Fruit fly (Drosophila melanogaster): ENCODE results near the gene CG3223.

The CG3223 gene

dm6 chr3R:8030151-8030899 is 21.1 kb downstream of the CG3223 start, which contains the start of the genes CG10903 and CG2747 (continued):
- TF ChIP-seq CG9609 (GFP tag; optimal IDR thresholded peaks at IDR 0.05): no peak
- peak in 1 of 3 experiments; percentile 10 for TF ChIP-seq Stat92E (GFP tag; optimal IDR thresholded peaks at IDR 0.05)
- TF ChIP-seq amos (GFP tag; IDR thresholded peaks at IDR 0.05; ENCODE audit: partially characterized antibody): peak; percentile 75
- TF ChIP-seq D (optimal IDR thresholded peaks at IDR 0.05): peak; percentile 29
- TF ChIP-seq D (GFP tag; optimal IDR thresholded peaks at IDR 0.05): no peak
- TF ChIP-seq gfzf (GFP tag; optimal IDR thresholded peaks at IDR 0.05): no peak
- no peak for TF ChIP-seq CG18011 (GFP tag; optimal IDR thresholded peaks at IDR 0.05)
- TF ChIP-seq CG13624 (GFP tag; optimal IDR thresholded peaks at IDR 0.05): peak; percentile 17
- TF ChIP-seq Sry-δ (GFP tag; optimal IDR thresholded peaks at IDR 0.05): peak; percentile 58
- no peak for TF ChIP-seq CG2875 (GFP tag; optimal IDR thresholded peaks at IDR 0.05)
- TF ChIP-seq CG10274 (GFP tag; optimal IDR thresholded peaks at IDR 0.05): no peak
- no peak for TF ChIP-seq Asciz (GFP tag; optimal IDR thresholded peaks at IDR 0.05)
- TF ChIP-seq BEAF-32 (GFP tag; optimal IDR thresholded peaks at IDR 0.05): peak; percentile 80
- peak; percentile 50 for TF ChIP-seq CG10147 (GFP tag; optimal IDR thresholded peaks at IDR 0.05)
- TF ChIP-seq slp2 (GFP tag; optimal IDR thresholded peaks at IDR 0.05): no peak
- TF ChIP-seq pb (GFP tag; optimal IDR thresholded peaks at IDR 0.05): no peak
- no peak for TF ChIP-seq fd96Cb (tag; optimal IDR thresholded peaks at IDR 0.05)
- TF ChIP-seq CG7745 (tag; optimal IDR thresholded peaks at IDR 0.05): no peak
- no peak for TF ChIP-seq crol (GFP tag; IDR thresholded peaks at IDR 0.05)
- TF ChIP-seq Six4 (GFP tag; optimal IDR thresholded peaks at IDR 0.05): no peak
- no peak for TF ChIP-seq CG18599 (GFP tag; optimal IDR thresholded peaks at IDR 0.05)
- TF ChIP-seq stc (GFP tag; IDR thresholded peaks at IDR 0.05): no peak
- peak; percentile 24 for TF ChIP-seq ftz-f1 (GFP tag; optimal IDR thresholded peaks at IDR 0.05)
- peak; percentile 42 for TF ChIP-seq CG7987 (GFP tag; optimal IDR thresholded peaks at IDR 0.05)
- TF ChIP-seq CG11247 (GFP tag; IDR thresholded peaks at IDR 0.05): no peak
- TF ChIP-seq GATAe (GFP tag; conservative IDR thresholded peaks at IDR 0.05): no peak
- no peak for TF ChIP-seq sens-2 (GFP tag; IDR thresholded peaks at IDR 0.05)
- no peak for TF ChIP-seq wdn (GFP tag; IDR thresholded peaks at IDR 0.05)
- TF ChIP-seq bbx (GFP tag; IDR thresholded peaks at IDR 0.05; ENCODE audit: partially characterized antibody): peak; percentile 62
- TF ChIP-seq Bdp1 (GFP tag; optimal IDR thresholded peaks at IDR 0.05): no peak
- peak; percentile 68; the same call in 2 of the 3 replicates for TF ChIP-seq CG6791 (GFP tag; IDR thresholded peaks at IDR 0.05; ENCODE audit: partially characterized antibody)
- peak; percentile 49 for TF ChIP-seq CG34376 (GFP tag; optimal IDR thresholded peaks at IDR 0.05)
- TF ChIP-seq CG12236 (GFP tag; optimal IDR thresholded peaks at IDR 0.05): no peak
- no peak for TF ChIP-seq CG32767 (GFP tag; IDR thresholded peaks at IDR 0.05)
- no peak for TF ChIP-seq Sox102F (GFP tag; optimal IDR thresholded peaks at IDR 0.05)
- TF ChIP-seq da (GFP tag; optimal IDR thresholded peaks at IDR 0.05): no peak
- no peak for TF ChIP-seq kah (GFP tag; optimal IDR thresholded peaks at IDR 0.05)
- TF ChIP-seq CG17829 (tag; optimal IDR thresholded peaks at IDR 0.05): peak; percentile 17
- TF ChIP-seq Fer2 (tag; optimal IDR thresholded peaks at IDR 0.05): no peak
- peak; percentile 81 for TF ChIP-seq scrt (GFP tag; optimal IDR thresholded peaks at IDR 0.05)
- TF ChIP-seq CG31441 (GFP tag; IDR thresholded peaks at IDR 0.05): no peak
- TF ChIP-seq E2f1 (GFP tag; IDR thresholded peaks at IDR 0.05): no peak
- no peak for TF ChIP-seq sr (GFP tag; IDR thresholded peaks at IDR 0.05)
- TF ChIP-seq cad (GFP tag; optimal IDR thresholded peaks at IDR 0.05): peak; percentile 67
- no peak for TF ChIP-seq trh (GFP tag; optimal IDR thresholded peaks at IDR 0.05)
- TF ChIP-seq CG8281 (tag; optimal IDR thresholded peaks at IDR 0.05): no peak
- no peak for TF ChIP-seq CG32532 (GFP tag; IDR thresholded peaks at IDR 0.05)
- TF ChIP-seq ham (GFP tag; IDR thresholded peaks at IDR 0.05): no peak
- no peak for TF ChIP-seq sqz (GFP tag; optimal IDR thresholded peaks at IDR 0.05)
- no peak for TF ChIP-seq Lpt (GFP tag; optimal IDR thresholded peaks at IDR 0.05)
